Worm (Caenorhabditis elegans): ENCODE measurements around the gene bcat-1.

The bcat-1 gene

DNA sequence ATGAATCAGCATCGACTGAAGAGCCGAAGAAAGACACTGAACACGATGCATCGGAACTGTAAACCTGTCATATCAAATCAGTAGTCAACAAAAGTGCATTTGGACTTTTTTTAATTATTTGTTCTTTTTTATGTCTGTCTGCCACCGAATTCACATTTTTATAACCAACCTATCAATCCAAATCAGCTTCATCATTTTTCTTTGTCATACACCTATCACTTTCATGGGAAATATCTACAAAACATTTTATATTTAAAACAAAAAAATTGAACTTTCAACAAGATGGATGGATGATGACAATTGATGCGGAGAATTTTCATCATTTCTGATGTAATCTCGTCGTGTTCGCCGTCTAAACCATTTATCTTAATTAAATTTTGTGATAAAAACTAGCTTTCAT, 7.9 kb upstream of the bcat-1 start:
- TF ChIP-seq elt-2 (tag; optimal IDR thresholded peaks at IDR 0.05) (peak; percentile 20), pqm-1 (tag; optimal IDR thresholded peaks at IDR 0.05) (peak; percentile 32), skn-1 (tag; optimal IDR thresholded peaks at IDR 0.05) (peak; percentile 14), ama-1 (optimal IDR thresholded peaks at IDR 0.05) (no peak)

DNA sequence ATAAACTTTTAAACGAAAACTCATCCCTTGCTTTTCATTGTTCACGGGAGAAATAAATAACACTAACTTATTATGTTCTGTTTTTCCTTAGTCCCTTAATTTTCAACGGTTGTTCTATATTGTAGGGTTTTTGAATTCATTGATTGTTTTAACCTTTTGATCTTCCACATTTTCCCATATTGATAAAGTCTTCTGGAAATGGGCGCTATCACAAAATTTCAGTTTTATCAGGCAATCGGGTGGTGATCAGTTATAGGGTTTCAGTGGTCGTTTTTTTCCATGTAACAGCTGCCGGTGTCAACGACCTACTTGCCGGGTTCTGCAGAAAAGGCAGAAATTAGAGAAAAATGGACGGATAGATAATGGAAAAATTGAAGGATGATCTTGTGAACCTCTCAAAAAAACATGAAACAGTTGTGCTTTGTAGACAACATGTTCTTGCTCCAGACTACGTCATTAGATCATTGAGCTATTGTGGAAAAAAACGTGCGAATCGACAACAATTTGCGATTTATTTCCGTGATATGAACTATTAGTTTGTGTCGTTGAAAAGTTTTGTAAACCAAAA, 7.4 kb upstream of the bcat-1 start:
- no peak for TF ChIP-seq snpc-4 (tag; optimal IDR thresholded peaks at IDR 0.05)
- no peak for TF ChIP-seq fos-1 (tag; optimal IDR thresholded peaks at IDR 0.05)
- TF ChIP-seq ceh-28 (tag; optimal IDR thresholded peaks at IDR 0.05), result peak; percentile 5
- TF ChIP-seq nhr-43 (tag; optimal IDR thresholded peaks at IDR 0.05; ENCODE audit: poor library complexity, severe bottlenecking), result no peak
- TF ChIP-seq elt-1 (tag; optimal IDR thresholded peaks at IDR 0.05), result no peak
- peak; percentile 63 for TF ChIP-seq pqm-1 (tag; optimal IDR thresholded peaks at IDR 0.05)
- TF ChIP-seq nfya-1 (tag; optimal IDR thresholded peaks at IDR 0.05; ENCODE audit: insufficient read depth), result peak; percentile 31
- peak; percentile 28 for TF ChIP-seq lin-39 (tag; optimal IDR thresholded peaks at IDR 0.05)
- TF ChIP-seq hmg-11 (tag; optimal IDR thresholded peaks at IDR 0.05), result no peak
- TF ChIP-seq egl-5 (tag; optimal IDR thresholded peaks at IDR 0.05), result peak; percentile 19
- no peak for TF ChIP-seq eor-1 (tag; optimal IDR thresholded peaks at IDR 0.05)
- no peak for TF ChIP-seq fkh-2 (tag; optimal IDR thresholded peaks at IDR 0.05)
- no peak for TF ChIP-seq lin-15B (tag; optimal IDR thresholded peaks at IDR 0.05)
- no peak for TF ChIP-seq egl-27 (tag; optimal IDR thresholded peaks at IDR 0.05)
- TF ChIP-seq elt-2 (tag; optimal IDR thresholded peaks at IDR 0.05), result peak; percentile 70

DNA sequence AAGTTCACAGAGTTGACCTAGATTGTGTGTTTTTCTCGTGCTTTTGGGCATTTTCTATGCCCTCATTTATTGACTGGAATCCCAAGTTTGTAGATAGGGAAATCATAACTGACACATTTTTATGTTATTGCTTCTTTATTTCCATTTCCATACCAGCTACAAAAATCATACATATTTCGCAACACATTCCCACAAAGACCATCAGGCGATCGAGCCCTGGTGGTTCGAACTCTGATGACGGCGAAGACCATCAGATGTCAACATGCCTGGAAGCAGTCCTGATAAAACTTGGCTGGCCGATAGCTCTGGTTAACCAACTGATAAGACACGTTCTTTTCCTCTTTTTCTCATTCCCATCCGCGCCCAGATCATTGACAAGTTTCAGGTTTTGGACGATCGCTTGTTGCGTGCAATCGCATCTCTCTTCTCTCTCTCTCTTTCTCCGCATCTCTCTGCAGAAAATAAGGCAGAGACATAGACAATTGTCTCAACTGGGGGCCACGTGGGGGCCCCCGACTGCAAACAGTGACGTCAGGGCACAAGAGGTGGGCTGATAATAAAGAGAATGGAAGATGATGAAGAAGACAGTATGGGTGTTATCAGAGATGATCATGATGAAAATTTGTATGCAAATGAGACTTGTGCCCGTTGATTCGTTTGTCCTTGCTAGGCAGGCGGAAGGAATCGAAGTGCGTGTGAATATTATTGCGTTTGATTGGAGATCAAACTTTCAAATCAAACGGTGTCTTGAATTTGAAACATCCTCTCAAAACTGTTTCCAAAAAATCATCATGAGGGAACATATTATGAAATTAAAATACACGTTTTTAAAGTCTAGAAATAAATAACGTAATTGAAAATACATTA, 5.0 kb upstream of the bcat-1 start:
- TF ChIP-seq ceh-16 (tag; optimal IDR thresholded peaks at IDR 0.05), result no peak
- TF ChIP-seq daf-12 (tag; optimal IDR thresholded peaks at IDR 0.05), result no peak
- no peak for TF ChIP-seq fkh-10 (GFP tag; optimal IDR thresholded peaks at IDR 0.05)
- TF ChIP-seq unc-62 (GFP tag; optimal IDR thresholded peaks at IDR 0.05), result peak; percentile 71
- peak; percentile 82 for TF ChIP-seq nhr-77 (tag; optimal IDR thresholded peaks at IDR 0.05)
- TF ChIP-seq lsy-12 (tag; optimal IDR thresholded peaks at IDR 0.05), result peak; percentile 65
- TF ChIP-seq lin-15B (tag; optimal IDR thresholded peaks at IDR 0.05), result peak; percentile 12
- no peak for TF ChIP-seq nhr-67 (tag; optimal IDR thresholded peaks at IDR 0.05)
- TF ChIP-seq fos-1 (tag; optimal IDR thresholded peaks at IDR 0.05), result peak; percentile 89
- TF ChIP-seq zag-1 (tag; optimal IDR thresholded peaks at IDR 0.05), result no peak
- TF ChIP-seq jun-1 (tag; optimal IDR thresholded peaks at IDR 0.05), result peak; percentile 96
- TF ChIP-seq hmg-11 (tag; optimal IDR thresholded peaks at IDR 0.05), result peak; percentile 1
- peak; percentile 64 for TF ChIP-seq nhr-76 (tag; optimal IDR thresholded peaks at IDR 0.05)
- TF ChIP-seq pha-4 (tag; optimal IDR thresholded peaks at IDR 0.05), result peak; percentile 77
- TF ChIP-seq nhr-11 (tag; optimal IDR thresholded peaks at IDR 0.05), result no peak
- peak; percentile 92 for TF ChIP-seq nhr-23 (tag; optimal IDR thresholded peaks at IDR 0.05)
- TF ChIP-seq eor-1 (tag; optimal IDR thresholded peaks at IDR 0.05), result no peak
- peak; percentile 60 for TF ChIP-seq tbx-2 (tag; optimal IDR thresholded peaks at IDR 0.05)
- TF ChIP-seq elt-2 (tag; optimal IDR thresholded peaks at IDR 0.05), result peak; percentile 100
- TF ChIP-seq skn-1 (tag; optimal IDR thresholded peaks at IDR 0.05), result peak; percentile 61
- TF ChIP-seq ztf-4 (tag; optimal IDR thresholded peaks at IDR 0.05), result no peak
- TF ChIP-seq nhr-43 (tag; optimal IDR thresholded peaks at IDR 0.05; ENCODE audit: poor library complexity, severe bottlenecking), result peak; percentile 94
- TF ChIP-seq nhr-28 (tag; optimal IDR thresholded peaks at IDR 0.05), result peak; percentile 38
- peak; percentile 41 to 74 (median 43) for TF ChIP-seq elt-3 (tag; optimal IDR thresholded peaks at IDR 0.05)
- TF ChIP-seq nhr-12 (tag; optimal IDR thresholded peaks at IDR 0.05), result no peak
- TF ChIP-seq mml-1 (tag; optimal IDR thresholded peaks at IDR 0.05), result no peak
- TF ChIP-seq R02D3.7 (tag; optimal IDR thresholded peaks at IDR 0.05), result peak; percentile 63
- no peak for TF ChIP-seq elt-1 (tag; optimal IDR thresholded peaks at IDR 0.05)
- TF ChIP-seq fkh-2 (tag; optimal IDR thresholded peaks at IDR 0.05), result no peak
- TF ChIP-seq ceh-82 (tag; optimal IDR thresholded peaks at IDR 0.05), result no peak
- TF ChIP-seq nhr-237 (tag; optimal IDR thresholded peaks at IDR 0.05), result no peak
- no peak for TF ChIP-seq ZK546.5 (tag; optimal IDR thresholded peaks at IDR 0.05)
- TF ChIP-seq ceh-28 (tag; optimal IDR thresholded peaks at IDR 0.05), result peak; percentile 76
- no peak for TF ChIP-seq unc-39 (tag; optimal IDR thresholded peaks at IDR 0.05)
- no peak for TF ChIP-seq ceh-9 (tag; optimal IDR thresholded peaks at IDR 0.05)
- peak; percentile 91 for TF ChIP-seq nhr-25 (tag; optimal IDR thresholded peaks at IDR 0.05)
- peak; percentile 89 for TF ChIP-seq egl-27 (tag; optimal IDR thresholded peaks at IDR 0.05)
- TF ChIP-seq ama-1 (optimal IDR thresholded peaks at IDR 0.05), result no peak
- TF ChIP-seq lin-39 (tag; optimal IDR thresholded peaks at IDR 0.05), result peak; percentile 13
- TF ChIP-seq aly-2 (tag; optimal IDR thresholded peaks at IDR 0.05), result no peak
- TF ChIP-seq snpc-4 (tag; optimal IDR thresholded peaks at IDR 0.05), result peak; percentile 18
- peak; percentile 76 for TF ChIP-seq nfya-1 (tag; optimal IDR thresholded peaks at IDR 0.05; ENCODE audit: insufficient read depth)
- peak; percentile 98 for TF ChIP-seq pqm-1 (tag; optimal IDR thresholded peaks at IDR 0.05)
- no peak for TF ChIP-seq ztf-11 (tag; optimal IDR thresholded peaks at IDR 0.05)
